Fruit fly (Drosophila melanogaster): ENCODE measurements around the gene sosie.

- TF ChIP-seq CG8478 (optimal IDR thresholded peaks at IDR 0.05) (no peak), CTCF (optimal IDR thresholded peaks at IDR 0.05) (no peak)
These were observed 23.7 kb downstream of the sosie start, which contains the start of gene CAH4 for dm6 chr3R:24857459-24857858.
